Worm (Caenorhabditis elegans): Measurements from ENCODE around the gene pqn-89.

- TF ChIP-seq T22C8.4 (GFP tag; IDR thresholded peaks at IDR 0.05) (no peak), flt-1 (GFP tag; IDR thresholded peaks at IDR 0.05) (no peak), klf-2 (GFP tag; conservative IDR thresholded peaks at IDR 0.05) (no peak), med-1 (GFP tag; optimal IDR thresholded peaks at IDR 0.05; ENCODE audit: insufficient read depth) (no peak), ref-1 (GFP tag; conservative IDR thresholded peaks at IDR 0.05) (no peak), ztf-23 (GFP tag; IDR thresholded peaks at IDR 0.05) (no peak)
Measured at ce11 chrIV:6511767-6512166, 5.2 kb downstream of the pqn-89 start.
